Fruit fly (Drosophila melanogaster): ENCODE data around the gene CG12535.
A peak's percentile ranks its signal among the peaks of the same experiment; 100 is the strongest.

The CG12535 gene

dm6 chrX:3407760-3408608, 40.8 kb downstream of the CG12535 start (continued):
- TF ChIP-seq fd64A (GFP tag; optimal IDR thresholded peaks at IDR 0.05) = no peak
- peak; percentile 28; the same call in 1 of the 2 replicates for TF ChIP-seq slbo (GFP tag; IDR thresholded peaks at IDR 0.05)
- no peak for TF ChIP-seq jigr1 (GFP tag; IDR thresholded peaks at IDR 0.05)
- no peak for TF ChIP-seq Camta (GFP tag; optimal IDR thresholded peaks at IDR 0.05)
- TF ChIP-seq Dip3 (GFP tag; optimal IDR thresholded peaks at IDR 0.05) = no peak
- no peak for TF ChIP-seq CG17612 (GFP tag; IDR thresholded peaks at IDR 0.05)
- no peak for TF ChIP-seq caup (GFP tag; optimal IDR thresholded peaks at IDR 0.05; ENCODE audit: severe bottlenecking)
- TF ChIP-seq CG1832 (GFP tag; optimal IDR thresholded peaks at IDR 0.05) = peak; percentile 73
- peak; percentile 57; the same call in 1 of the 2 replicates for TF ChIP-seq rib (GFP tag; IDR thresholded peaks at IDR 0.05)
- TF ChIP-seq Hsf (GFP tag; optimal IDR thresholded peaks at IDR 0.05) = peak; percentile 5
- TF ChIP-seq so (GFP tag; IDR thresholded peaks at IDR 0.05) = no peak

dm6 chrX:3405440-3405839, 43.3 kb downstream of the CG12535 start:
- no peak for TF ChIP-seq CG4730 (GFP tag; IDR thresholded peaks at IDR 0.05)
- TF ChIP-seq disco-r (GFP tag; optimal IDR thresholded peaks at IDR 0.05) = no peak
- TF ChIP-seq Sry-δ (GFP tag; optimal IDR thresholded peaks at IDR 0.05) = no peak
- TF ChIP-seq HHEX (GFP tag; optimal IDR thresholded peaks at IDR 0.05) = peak; percentile 15
- TF ChIP-seq crol (GFP tag; IDR thresholded peaks at IDR 0.05) = peak; percentile 98
- TF ChIP-seq Aef1 (GFP tag; IDR thresholded peaks at IDR 0.05) = no peak
- TF ChIP-seq CG7987 (GFP tag; optimal IDR thresholded peaks at IDR 0.05) = no peak
- no peak for TF ChIP-seq Dref (GFP tag; IDR thresholded peaks at IDR 0.05)
- no peak for TF ChIP-seq CG12236 (GFP tag; optimal IDR thresholded peaks at IDR 0.05)
- no peak for TF ChIP-seq tap (tag; optimal IDR thresholded peaks at IDR 0.05)
- no peak for TF ChIP-seq CG14965 (GFP tag; optimal IDR thresholded peaks at IDR 0.05; ENCODE audit: borderline replicate concordance)
- no peak for TF ChIP-seq CG11560 (tag; IDR thresholded peaks at IDR 0.05)
- TF ChIP-seq zfh1 (GFP tag; IDR thresholded peaks at IDR 0.05) = no peak
- peak; percentile 33 for TF ChIP-seq CG12769 (tag; optimal IDR thresholded peaks at IDR 0.05)
- no peak for TF ChIP-seq pnt (GFP tag; optimal IDR thresholded peaks at IDR 0.05)
- TF ChIP-seq sr (GFP tag; IDR thresholded peaks at IDR 0.05) = no peak
- no peak for TF ChIP-seq CG14014 (GFP tag; IDR thresholded peaks at IDR 0.05)
- TF ChIP-seq CG10321 (GFP tag; IDR thresholded peaks at IDR 0.05) = no peak
- TF ChIP-seq Vsx1 (GFP tag; optimal IDR thresholded peaks at IDR 0.05) = no peak
- TF ChIP-seq sug (tag; optimal IDR thresholded peaks at IDR 0.05) = peak; percentile 77
- peak; percentile 3 for TF ChIP-seq B-H2 (GFP tag; optimal IDR thresholded peaks at IDR 0.05)
- no peak for TF ChIP-seq CG17328 (GFP tag; IDR thresholded peaks at IDR 0.05)
- TF ChIP-seq fd102C (GFP tag; optimal IDR thresholded peaks at IDR 0.05) = no peak
- peak; percentile 3; the same call in 1 of the 2 replicates for TF ChIP-seq NFAT (GFP tag; IDR thresholded peaks at IDR 0.05)
- TF ChIP-seq rib (GFP tag; IDR thresholded peaks at IDR 0.05) = peak; percentile 51; the same call in 1 of the 2 replicates
- TF ChIP-seq org-1 (GFP tag; optimal IDR thresholded peaks at IDR 0.05) = no peak
- TF ChIP-seq Bteb2 (GFP tag; optimal IDR thresholded peaks at IDR 0.05) = no peak
- no peak for TF ChIP-seq Med (GFP tag)
- peak; percentile 56 for TF ChIP-seq cwo (GFP tag; optimal IDR thresholded peaks at IDR 0.05)
- TF ChIP-seq CG15269 (tag; optimal IDR thresholded peaks at IDR 0.05) = no peak
- TF ChIP-seq Atf3 (GFP tag; optimal IDR thresholded peaks at IDR 0.05) = no peak
- no peak for TF ChIP-seq Doc3 (GFP tag; IDR thresholded peaks at IDR 0.05; ENCODE audit: partially characterized antibody)
- no peak for TF ChIP-seq zf30C (GFP tag; optimal IDR thresholded peaks at IDR 0.05)
- TF ChIP-seq zen2 (GFP tag; IDR thresholded peaks at IDR 0.05; ENCODE audit: partially characterized antibody) = no peak
- peak in 1 of 2 experiments; percentile 45 for TF ChIP-seq Pdp1 (GFP tag; optimal IDR thresholded peaks at IDR 0.05)
- TF ChIP-seq CrebB (tag; optimal IDR thresholded peaks at IDR 0.05) = no peak
- TF ChIP-seq cg (GFP tag; optimal IDR thresholded peaks at IDR 0.05) = no peak
- TF ChIP-seq dan (GFP tag; IDR thresholded peaks at IDR 0.05) = no peak
- peak; percentile 38 for TF ChIP-seq CG8281 (tag; optimal IDR thresholded peaks at IDR 0.05)
